Worm (Caenorhabditis elegans): ENCODE measurements around the gene sri-46.

The sri-46 gene

DNA sequence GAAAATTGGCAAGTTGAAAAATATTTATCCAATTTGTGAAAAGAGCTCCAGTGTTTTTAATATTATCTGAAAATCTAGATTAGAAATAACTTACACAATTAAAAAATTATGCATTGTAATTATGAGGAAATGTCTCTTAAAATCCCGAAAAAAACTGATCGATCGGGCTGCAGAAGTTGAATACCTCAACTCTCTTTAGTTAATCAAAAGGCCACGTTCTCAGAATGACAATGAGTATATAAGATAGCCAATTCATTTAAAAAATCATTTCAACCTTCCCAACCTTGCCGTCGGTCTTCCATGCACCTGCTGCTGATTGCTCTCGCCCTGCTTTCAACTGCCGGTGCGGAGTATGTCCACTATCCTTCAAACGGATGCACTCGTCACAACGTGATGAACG is 18.8 kb upstream of the sri-46 start, which contains the start of gene T02H6.4:
T02H6.4 (plus strand) TSS at position 301 of the 400 bp plus-strand sequence.
- no peak for TF ChIP-seq Y22D7AL.16 (tag; optimal IDR thresholded peaks at IDR 0.05)
- no peak for TF ChIP-seq lin-11 (tag; optimal IDR thresholded peaks at IDR 0.05)
- no peak for TF ChIP-seq ceh-18 (tag; optimal IDR thresholded peaks at IDR 0.05)
- no peak for TF ChIP-seq unc-3 (GFP tag; conservative IDR thresholded peaks at IDR 0.05)
- TF ChIP-seq unc-3 (tag; optimal IDR thresholded peaks at IDR 0.05), result no peak
- TF ChIP-seq rnt-1 (tag; optimal IDR thresholded peaks at IDR 0.05), result no peak
- TF ChIP-seq ceh-31 (tag; optimal IDR thresholded peaks at IDR 0.05), result no peak
- no peak for TF ChIP-seq ceh-34 (tag; optimal IDR thresholded peaks at IDR 0.05)
- no peak for TF ChIP-seq gmeb-2 (tag; optimal IDR thresholded peaks at IDR 0.05)
- no peak for TF ChIP-seq unc-55 (GFP tag; optimal IDR thresholded peaks at IDR 0.05)
- TF ChIP-seq ceh-19 (GFP tag; optimal IDR thresholded peaks at IDR 0.05), result no peak
- no peak for TF ChIP-seq ceh-6 (GFP tag; optimal IDR thresholded peaks at IDR 0.05)
- no peak for TF ChIP-seq unc-42 (tag; optimal IDR thresholded peaks at IDR 0.05)
- no peak for TF ChIP-seq T23F11.4 (GFP tag; optimal IDR thresholded peaks at IDR 0.05)
- TF ChIP-seq ama-1 (optimal IDR thresholded peaks at IDR 0.05), result no peak
- no peak for TF ChIP-seq ceh-30 (tag; optimal IDR thresholded peaks at IDR 0.05)
- TF ChIP-seq odd-2 (tag; optimal IDR thresholded peaks at IDR 0.05), result no peak
- TF ChIP-seq nhr-11 (tag; optimal IDR thresholded peaks at IDR 0.05), result no peak
- no peak for TF ChIP-seq ceh-22 (tag; optimal IDR thresholded peaks at IDR 0.05)
- TF ChIP-seq mec-3 (tag; optimal IDR thresholded peaks at IDR 0.05; ENCODE audit: borderline replicate concordance), result no peak
- TF ChIP-seq eyg-1 (tag; optimal IDR thresholded peaks at IDR 0.05), result no peak

DNA sequence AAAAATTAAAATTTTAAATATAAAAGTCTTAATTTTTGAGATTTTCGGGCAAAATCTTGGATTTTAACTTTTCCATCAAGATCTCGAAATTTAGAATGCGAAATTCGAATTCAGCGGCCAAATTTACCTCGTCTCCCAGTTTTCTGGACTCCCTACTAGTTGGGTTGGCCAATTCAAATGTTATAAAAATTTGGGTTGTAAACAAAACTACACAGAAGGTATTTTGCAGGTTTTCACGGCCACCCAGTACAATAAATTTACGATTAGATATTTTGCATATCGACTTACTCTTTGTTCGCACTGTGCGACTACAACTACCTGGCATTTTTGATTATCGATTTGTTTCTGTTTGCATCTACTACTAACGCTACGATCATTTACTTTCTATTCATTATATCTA is 13.9 kb upstream of the sri-46 start, which contains the start of gene T02H6.5:
T02H6.5 (plus strand) TSS at position 301 of the 400 bp plus-strand sequence.
- TF ChIP-seq C08G9.2 (tag; optimal IDR thresholded peaks at IDR 0.05) (no peak), pqm-1 (tag; optimal IDR thresholded peaks at IDR 0.05) (no peak), ceh-45 (GFP tag; IDR thresholded peaks at IDR 0.05) (no peak), dve-1 (tag; optimal IDR thresholded peaks at IDR 0.05) (no peak), ceh-24 (tag; optimal IDR thresholded peaks at IDR 0.05) (no peak), fkh-6 (tag; optimal IDR thresholded peaks at IDR 0.05) (no peak), ceh-6 (GFP tag; optimal IDR thresholded peaks at IDR 0.05) (no peak), pha-2 (tag; optimal IDR thresholded peaks at IDR 0.05) (no peak), ama-1 (optimal IDR thresholded peaks at IDR 0.05) (no peak), ceh-9 (tag; optimal IDR thresholded peaks at IDR 0.05) (no peak), mec-3 (tag; optimal IDR thresholded peaks at IDR 0.05; ENCODE audit: borderline replicate concordance) (no peak), C38D4.7 (GFP tag; optimal IDR thresholded peaks at IDR 0.05) (no peak), unc-86 (tag; optimal IDR thresholded peaks at IDR 0.05) (no peak), K02D7.2 (tag; optimal IDR thresholded peaks at IDR 0.05) (no peak), unc-3 (GFP tag; conservative IDR thresholded peaks at IDR 0.05) (no peak), unc-3 (tag; optimal IDR thresholded peaks at IDR 0.05) (no peak), F13H6.1 (tag; optimal IDR thresholded peaks at IDR 0.05) (no peak), elt-4 (tag; optimal IDR thresholded peaks at IDR 0.05) (no peak), lin-11 (tag; optimal IDR thresholded peaks at IDR 0.05) (no peak)

DNA sequence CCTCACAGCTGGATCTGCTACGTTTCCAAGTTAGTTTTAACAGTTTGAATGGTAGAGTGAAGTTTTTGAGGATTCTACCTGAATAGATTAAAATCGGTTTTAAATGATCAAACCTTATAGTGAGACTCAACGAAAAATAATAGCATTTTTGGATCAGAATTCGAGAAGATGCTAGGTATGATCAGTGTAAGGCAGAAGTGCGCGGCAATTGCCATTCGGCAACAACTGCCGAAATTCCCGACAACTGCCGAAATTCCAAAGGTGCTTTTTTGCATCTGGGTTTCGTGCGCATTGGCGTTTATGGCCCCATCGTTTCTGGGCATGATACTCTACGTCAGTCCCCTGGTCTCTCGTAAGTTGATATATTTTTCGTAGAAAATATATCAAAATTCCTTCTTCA is 12.5 kb upstream of the sri-46 start, which contains the start of gene T02H6.6:
T02H6.6 (plus strand) TSS at position 301 of the 400 bp plus-strand sequence.
- TF ChIP-seq sdc-2 (tag; optimal IDR thresholded peaks at IDR 0.05), result no peak
- no peak for TF ChIP-seq hlh-6 (tag; optimal IDR thresholded peaks at IDR 0.05)

ce11 chrII:682326-682725 is 11.4 kb upstream of the sri-46 start, which contains the start of gene T02H6.7:
T02H6.7 (plus strand) TSS chrII:682626.
- TF ChIP-seq pat-9 (tag; optimal IDR thresholded peaks at IDR 0.05) (no peak), C08G9.2 (tag; optimal IDR thresholded peaks at IDR 0.05) (no peak), ceh-31 (tag; optimal IDR thresholded peaks at IDR 0.05) (no peak), sdc-2 (tag; optimal IDR thresholded peaks at IDR 0.05) (no peak), K09A11.1 (tag; optimal IDR thresholded peaks at IDR 0.05; ENCODE audit: insufficient read depth) (no peak), fax-1 (tag; optimal IDR thresholded peaks at IDR 0.05) (no peak), ceh-45 (GFP tag; IDR thresholded peaks at IDR 0.05) (no peak), ama-1 (optimal IDR thresholded peaks at IDR 0.05) (no peak)

All from whole organism, late embryonic.